Fruit fly (Drosophila melanogaster) whole organism, embryonic: ENCODE results near the gene CG5160.

Experiments
- Ada2b ChIP-seq: fragments of 200-800 bp; sonication (Bioruptor generic); IDR thresholded peaks from 2 replicates; pipeline ENCODE4 v1.3.6; 2022; ENCODE audit warnings: missing biosample characterization, missing genetic modification characterization
- CG1024 ChIP-seq: fragments of 200-800 bp; sonication (Bioruptor generic); IDR thresholded peaks from 2 replicates; pipeline ENCODE4 v1.3.6; 2022; ENCODE audit warnings: missing biosample characterization, missing genetic modification characterization
- CG10462 ChIP-seq: fragments of 200-800 bp; sonication (Bioruptor generic); optimal IDR thresholded peaks from 2 replicates; lab custom pipeline; 2016; ENCODE audit warnings: missing biosample characterization, missing genetic modification characterization
- CG11398 ChIP-seq: fragments of 200-800 bp; sonication (Bioruptor generic); optimal IDR thresholded peaks from 2 replicates; lab custom pipeline; 2016; ENCODE audit warnings: missing biosample characterization, missing genetic modification characterization
- CG11504 ChIP-seq: fragments of 200-800 bp; sonication (Bioruptor generic); optimal IDR thresholded peaks from 3 replicates; lab custom pipeline; 2019; ENCODE audit warnings: missing biosample characterization, mild to moderate bottlenecking, missing genetic modification characterization, moderate library complexity
- CG11723 ChIP-seq: fragments of 200-800 bp; sonication (Bioruptor generic); optimal IDR thresholded peaks from 2 replicates; lab custom pipeline; 2017; ENCODE audit warnings: missing biosample characterization, mild to moderate bottlenecking, missing genetic modification characterization
- CG14667 ChIP-seq: fragments of 200-800 bp; sonication (Bioruptor generic); IDR thresholded peaks from 2 replicates; pipeline ENCODE4 v1.3.6; 2022; ENCODE audit warnings: missing biosample characterization, missing genetic modification characterization
- CG15073 ChIP-seq: fragments of 200-800 bp; sonication (Bioruptor generic); optimal IDR thresholded peaks from 2 replicates; lab custom pipeline; 2016; ENCODE audit warnings: missing biosample characterization, missing genetic modification characterization
- CG15514 ChIP-seq: fragments of 200-800 bp; sonication (Bioruptor generic); optimal IDR thresholded peaks from 3 replicates; lab custom pipeline; 2017; ENCODE audit warnings: missing biosample characterization, missing genetic modification characterization, mild to moderate bottlenecking, moderate library complexity, missing genetic modification reagents
- CG16815 ChIP-seq: fragments of 200-800 bp; sonication (Bioruptor generic); optimal IDR thresholded peaks from 3 replicates; lab custom pipeline; 2017; ENCODE audit warnings: missing biosample characterization, mild to moderate bottlenecking, missing genetic modification characterization
- CG17612 ChIP-seq: fragments of 200-800 bp; sonication (Bioruptor generic); IDR thresholded peaks from 2 replicates; pipeline ENCODE4 v1.3.6; 2022; ENCODE audit warnings: missing biosample characterization, missing genetic modification characterization
- CG17829 ChIP-seq: fragments of 200-800 bp; optimal IDR thresholded peaks from 2 replicates; lab custom pipeline; 2019; ENCODE audit warnings: missing biosample characterization, mild to moderate bottlenecking, missing genetic modification characterization, moderate library complexity
- CG2120 ChIP-seq: fragments of 200-800 bp; sonication (Bioruptor generic); optimal IDR thresholded peaks from 3 replicates; lab custom pipeline; 2016; ENCODE audit warnings: missing biosample characterization, missing genetic modification characterization
- CG2129 ChIP-seq: fragments of 200-800 bp; sonication (Bioruptor generic); IDR thresholded peaks from 2 replicates; pipeline ENCODE4 v1.3.6; 2022; ENCODE audit warnings: missing biosample characterization, missing genetic modification characterization; ENCODE audit not compliant: partially characterized antibody
- CG31441 ChIP-seq: fragments of 200-800 bp; sonication (Bioruptor generic); IDR thresholded peaks from 2 replicates; pipeline ENCODE4 v1.3.6; 2022; ENCODE audit warnings: missing biosample characterization, missing genetic modification characterization
- CG3281 ChIP-seq: fragments of 200-800 bp; sonication (Bioruptor generic); optimal IDR thresholded peaks from 3 replicates; lab custom pipeline; 2017; ENCODE audit warnings: missing biosample characterization, mild to moderate bottlenecking, missing genetic modification characterization
- CG33213 ChIP-seq: fragments of 200-800 bp; sonication (Bioruptor generic); optimal IDR thresholded peaks from 3 replicates; lab custom pipeline; 2016; ENCODE audit warnings: missing biosample characterization, missing genetic modification characterization
- CG3726 ChIP-seq: fragments of 200-800 bp; sonication (Bioruptor generic); IDR thresholded peaks from 3 replicates; pipeline ENCODE4, ENCODE4 v1.3.6; 2022; ENCODE audit warnings: missing biosample characterization, missing genetic modification characterization
- CG4282 ChIP-seq: fragments of 200-800 bp; sonication (Bioruptor generic); optimal IDR thresholded peaks from 2 replicates; lab custom pipeline; 2016; ENCODE audit warnings: missing biosample characterization, missing genetic modification characterization
- CG4730 ChIP-seq: fragments of 200-800 bp; sonication (Bioruptor generic); IDR thresholded peaks from 2 replicates; pipeline ENCODE4 v1.3.6; 2022; ENCODE audit warnings: missing biosample characterization, missing genetic modification characterization
- CG8281 ChIP-seq: fragments of 200-800 bp; sonication (Bioruptor generic); optimal IDR thresholded peaks from 2 replicates; lab custom pipeline; 2018; ENCODE audit warnings: missing biosample characterization, mild to moderate bottlenecking, missing genetic modification characterization, moderate library complexity
- CG9817 ChIP-seq: fragments of 200-800 bp; sonication (Bioruptor generic); optimal IDR thresholded peaks from 2 replicates; lab custom pipeline; 2018; ENCODE audit warnings: missing biosample characterization, mild to moderate bottlenecking, missing genetic modification characterization, moderate library complexity
- CrebB ChIP-seq: fragments of 200-800 bp; sonication (Bioruptor generic); optimal IDR thresholded peaks from 3 replicates; lab custom pipeline; 2018; ENCODE audit warnings: missing biosample characterization, mild to moderate bottlenecking, missing genetic modification characterization
- D ChIP-seq, 2 experiments: fragments of 200-800 bp in 1 of 2; fragments of >200 bp in 1 of 2; sonication (Bioruptor generic) in 1 of 2; optimal IDR thresholded peaks; 2 replicates in 1 of 2; 3 replicates in 1 of 2; lab custom pipeline; 2017; ENCODE audit warnings: mild to moderate bottlenecking in 1 of 2, missing biosample characterization in 1 of 2, missing genetic modification characterization in 1 of 2, missing genetic modification reagents in 1 of 2
- Deaf1 ChIP-seq: fragments of 200-800 bp; optimal IDR thresholded peaks from 3 replicates; lab custom pipeline; 2019; ENCODE audit warnings: missing biosample characterization, mild to moderate bottlenecking, missing genetic modification characterization, moderate library complexity
- Dip3 ChIP-seq: fragments of 200-800 bp; sonication (Bioruptor generic); optimal IDR thresholded peaks from 3 replicates; lab custom pipeline; 2016; ENCODE audit warnings: missing biosample characterization, missing genetic modification characterization
- Dref ChIP-seq: fragments of 200-800 bp; sonication (Bioruptor generic); IDR thresholded peaks from 2 replicates; pipeline ENCODE4 v1.3.6; 2022; ENCODE audit warnings: missing biosample characterization, missing genetic modification characterization
- Ets65A ChIP-seq: fragments of 200-800 bp; sonication (Bioruptor generic); peaks from one replicate; lab custom pipeline; 2016; ENCODE audit warnings: missing biosample characterization, missing genetic modification characterization
- Fer2 ChIP-seq: fragments of 200-800 bp; sonication (Bioruptor generic); optimal IDR thresholded peaks from 2 replicates; lab custom pipeline; 2018; ENCODE audit warnings: missing biosample characterization, mild to moderate bottlenecking, missing genetic modification characterization, moderate library complexity
- Lpt ChIP-seq: fragments of >200 bp; optimal IDR thresholded peaks from 2 replicates; lab custom pipeline; 2018; ENCODE audit warnings: missing biosample characterization, missing genetic modification characterization
- NFAT ChIP-seq: fragments of 200-800 bp; sonication (Bioruptor generic); IDR thresholded peaks from 2 replicates; pipeline ENCODE4 v1.3.6; 2022; ENCODE audit warnings: missing biosample characterization, missing genetic modification characterization
- NK7.1 ChIP-seq: fragments of 200-800 bp; sonication (Bioruptor generic); optimal IDR thresholded peaks from 3 replicates; lab custom pipeline; 2016; ENCODE audit warnings: missing biosample characterization, missing genetic modification characterization
- abd-A ChIP-seq: fragments of 200-800 bp; sonication (Bioruptor generic); optimal IDR thresholded peaks from 3 replicates; lab custom pipeline; 2019; ENCODE audit warnings: missing biosample characterization, mild to moderate bottlenecking, missing genetic modification characterization, moderate library complexity
- ap ChIP-seq: fragments of 200-800 bp; sonication (Bioruptor generic); IDR thresholded peaks from 2 replicates; pipeline ENCODE4 v1.3.6; 2022; ENCODE audit warnings: missing biosample characterization, missing genetic modification characterization
- ash1 ChIP-seq: fragments of 200-800 bp; sonication (Bioruptor generic); optimal IDR thresholded peaks from 2 replicates; lab custom pipeline; 2018; ENCODE audit warnings: missing biosample characterization, mild to moderate bottlenecking, missing genetic modification characterization
- bsh ChIP-seq, 2 experiments: fragments of 200-800 bp; sonication (Bioruptor generic); optimal IDR thresholded peaks; 2 replicates each; lab custom pipeline; 2017 to 2018; ENCODE audit warnings: mild to moderate bottlenecking in 2 of 2, missing biosample characterization in 2 of 2, missing genetic modification characterization in 2 of 2, moderate library complexity in 1 of 2
- cg ChIP-seq: fragments of 200-800 bp; sonication (Bioruptor generic); optimal IDR thresholded peaks from 3 replicates; lab custom pipeline; 2019; ENCODE audit warnings: missing biosample characterization, mild to moderate bottlenecking, missing genetic modification characterization, moderate library complexity
- ci ChIP-seq: fragments of 200-800 bp; sonication (Bioruptor generic); IDR thresholded peaks from 3 replicates; pipeline ENCODE4 v1.3.6; 2022; ENCODE audit warnings: missing biosample characterization, missing genetic modification characterization
- crc ChIP-seq: fragments of 200-800 bp; sonication (Bioruptor generic); optimal IDR thresholded peaks from 2 replicates; lab custom pipeline; 2016; ENCODE audit warnings: missing biosample characterization, missing genetic modification characterization
- croc ChIP-seq: fragments of 200-800 bp; sonication (Bioruptor generic); conservative IDR thresholded peaks from 3 replicates; pipeline ENCODE4 v1.3.6; 2022; ENCODE audit warnings: missing biosample characterization, missing genetic modification characterization
- crol ChIP-seq: fragments of 200-800 bp; sonication (Bioruptor generic); IDR thresholded peaks from 2 replicates; pipeline ENCODE4 v1.3.6; 2022; ENCODE audit warnings: missing biosample characterization, missing genetic modification characterization
- dm ChIP-seq: fragments of 200-800 bp; sonication (Bioruptor generic); optimal IDR thresholded peaks from 3 replicates; lab custom pipeline; 2016; ENCODE audit warnings: missing biosample characterization, missing genetic modification characterization
- eve ChIP-seq, 2 experiments: fragments of >200 bp; optimal IDR thresholded peaks; 2 replicates each; lab custom pipeline; 2017; ENCODE audit warnings: missing biosample characterization in 2 of 2, missing genetic modification characterization in 2 of 2
- fd3F ChIP-seq: fragments of 200-800 bp; sonication (Bioruptor generic); optimal IDR thresholded peaks from 2 replicates; lab custom pipeline; 2018; ENCODE audit warnings: missing biosample characterization, mild to moderate bottlenecking, missing genetic modification characterization, moderate library complexity
- hth ChIP-seq: fragments of >200 bp; optimal IDR thresholded peaks from 2 replicates; lab custom pipeline; 2017; ENCODE audit warnings: inconsistent platforms
- klu ChIP-seq: fragments of 200-800 bp; sonication (Bioruptor generic); IDR thresholded peaks from 2 replicates; pipeline ENCODE4 v1.3.6; 2022; ENCODE audit warnings: missing biosample characterization, missing genetic modification characterization
- lmd ChIP-seq: fragments of 200-800 bp; sonication (Bioruptor generic); IDR thresholded peaks from 2 replicates; pipeline ENCODE4 v1.3.6; 2022; ENCODE audit warnings: missing biosample characterization, missing genetic modification characterization
- nerfin-2 ChIP-seq: fragments of 200-800 bp; sonication (Bioruptor generic); IDR thresholded peaks from 2 replicates; pipeline ENCODE4 v1.3.6; 2022; ENCODE audit warnings: missing biosample characterization, missing genetic modification characterization; ENCODE audit not compliant: partially characterized antibody
- sisA ChIP-seq: fragments of 200-800 bp; sonication (Bioruptor generic); IDR thresholded peaks from 2 replicates; pipeline ENCODE4 v1.3.6; 2022; ENCODE audit warnings: missing biosample characterization, missing genetic modification characterization
- tio ChIP-seq: fragments of 200-800 bp; sonication (Bioruptor generic); optimal IDR thresholded peaks from 2 replicates; lab custom pipeline; 2017; ENCODE audit warnings: missing biosample characterization, missing genetic modification characterization, inconsistent platforms
- wdn ChIP-seq: fragments of 200-800 bp; sonication (Bioruptor generic); IDR thresholded peaks from 2 replicates; pipeline ENCODE4 v1.3.6; 2022; ENCODE audit warnings: missing biosample characterization, missing genetic modification characterization
- zfh2 ChIP-seq: fragments of 200-800 bp; sonication (Bioruptor generic); optimal IDR thresholded peaks from 2 replicates; lab custom pipeline; 2016; ENCODE audit warnings: missing biosample characterization, missing genetic modification characterization

The CG5160 gene

dm6 chr2L:7395813-7396212, 2.7 kb downstream of the CG5160 start (continued):
- TF ChIP-seq CG14667 = peak; percentile 30; the same call in 1 of the 2 replicates
- peak; percentile 27 for TF ChIP-seq CG2120
- TF ChIP-seq lmd (GFP tag; lab: Robert Waterston, UW) = peak; percentile 68
- TF ChIP-seq CG4730 (GFP tag; lab: Robert Waterston, UW) = peak; percentile 26; the same call in 1 of the 2 replicates
- no peak for TF ChIP-seq CG11398 (GFP tag; lab: Kevin White, UChicago)
- no peak for TF ChIP-seq NFAT
- peak in 1 of 2 experiments; percentile 42 for TF ChIP-seq eve (GFP tag; optimal IDR thresholded peaks at IDR 0.05; lab: Kevin White, UChicago)
- TF ChIP-seq CG8281 = no peak
- TF ChIP-seq NK7.1 (GFP tag; lab: Kevin White, UChicago) = no peak
- TF ChIP-seq CG2129 (GFP tag; lab: Robert Waterston, UW) = no peak
- TF ChIP-seq CG16815 (GFP tag; lab: Kevin White, UChicago) = peak; percentile 0
- no peak for TF ChIP-seq CG4282
- no peak for TF ChIP-seq Dref
- TF ChIP-seq wdn = no peak
- TF ChIP-seq CG9817 (tag; lab: Kevin White, UChicago) = peak; percentile 54
- peak; percentile 52; the same call in 1 of the 2 replicates for TF ChIP-seq sisA (GFP tag; lab: Robert Waterston, UW)
- peak; percentile 86 for TF ChIP-seq CG11504 (tag; lab: Kevin White, UChicago)
- TF ChIP-seq Lpt = no peak
- TF ChIP-seq CG3281 (GFP tag; lab: Kevin White, UChicago) = peak; percentile 54
- TF ChIP-seq crc = no peak
- no peak for TF ChIP-seq croc (GFP tag; lab: Robert Waterston, UW)
- no peak for TF ChIP-seq CG15073 (GFP tag; lab: Kevin White, UChicago)
- no peak for TF ChIP-seq CG10462 (GFP tag; lab: Kevin White, UChicago)
- peak; percentile 41 for TF ChIP-seq CG17829 (tag; lab: Kevin White, UChicago)
- no peak for TF ChIP-seq cg (GFP tag; lab: Kevin White, UChicago)
- TF ChIP-seq Dip3 = no peak
- TF ChIP-seq CG31441 (GFP tag; lab: Robert Waterston, UW) = peak; percentile 77
- TF ChIP-seq CG1024 = peak; percentile 15; the same call in 1 of the 2 replicates
- TF ChIP-seq Ada2b (GFP tag; lab: Robert Waterston, UW) = peak; percentile 65
- TF ChIP-seq CG15514 (GFP tag; lab: Kevin White, UChicago) = peak; percentile 25
- TF ChIP-seq abd-A (tag; lab: Kevin White, UChicago) = no peak
- no peak for TF ChIP-seq CrebB (tag; lab: Kevin White, UChicago)
- no peak for TF ChIP-seq hth (lab: Kevin White, UChicago)
- TF ChIP-seq CG11723 (GFP tag; lab: Kevin White, UChicago) = no peak
- TF ChIP-seq Fer2 (tag; lab: Kevin White, UChicago) = no peak
- no peak for TF ChIP-seq ash1 (GFP tag; lab: Kevin White, UChicago)
- TF ChIP-seq CG17612 (GFP tag; lab: Robert Waterston, UW) = no peak
- no peak for TF ChIP-seq crol
- no peak for TF ChIP-seq zfh2 (GFP tag; lab: Kevin White, UChicago)
- TF ChIP-seq bsh (GFP tag; optimal IDR thresholded peaks at IDR 0.05; lab: Kevin White, UChicago) = peak in 1 of 2 experiments; percentile 44
- TF ChIP-seq CG3726 (GFP tag; lab: Robert Waterston, UW) = no peak
- peak; percentile 7 for TF ChIP-seq tio (GFP tag; lab: Kevin White, UChicago)
- 0 out of 3 replicates have a peak, but pooled peaks have one; percentile 41 for TF ChIP-seq ci (GFP tag; lab: Robert Waterston, UW)
- peak; percentile 44; the same call in 1 of the 2 replicates for TF ChIP-seq klu (GFP tag; lab: Robert Waterston, UW)
- TF ChIP-seq Ets65A (GFP tag; lab: Kevin White, UChicago) = no peak
- TF ChIP-seq fd3F (GFP tag; lab: Kevin White, UChicago) = peak; percentile 58
- TF ChIP-seq dm (GFP tag; lab: Kevin White, UChicago) = no peak
- no peak for TF ChIP-seq nerfin-2 (GFP tag; lab: Robert Waterston, UW)
- no peak for TF ChIP-seq CG33213 (GFP tag; lab: Kevin White, UChicago)
- no peak for TF ChIP-seq D (optimal IDR thresholded peaks at IDR 0.05; lab: Kevin White, UChicago)
- peak; percentile 23 for TF ChIP-seq D (GFP tag; optimal IDR thresholded peaks at IDR 0.05; lab: Kevin White, UChicago)
- TF ChIP-seq ap (GFP tag; lab: Robert Waterston, UW) = peak; percentile 5; the same call in 1 of the 2 replicates
- TF ChIP-seq Deaf1 (tag; lab: Kevin White, UChicago) = peak; percentile 51
